Fruit fly (Drosophila melanogaster) whole organism, embryonic: ENCODE results near the gene frtz.
A peak's percentile ranks its signal among the peaks of the same experiment; 100 is the strongest.

Experiments used
- Abd-B ChIP-seq: fragments of 200-800 bp; sonication (Bioruptor generic); optimal IDR thresholded peaks from 2 replicates; lab custom pipeline; 2018; ENCODE audit warnings: missing biosample characterization, mild to moderate bottlenecking, missing genetic modification characterization, moderate library complexity
- Adf1 ChIP-seq: fragments of 200-800 bp; sonication (Bioruptor generic); IDR thresholded peaks from 2 replicates; pipeline ENCODE4 v1.3.6; 2022; ENCODE audit warnings: missing biosample characterization, missing genetic modification characterization
- BtbVII ChIP-seq: fragments of 200-800 bp; sonication (Bioruptor generic); optimal IDR thresholded peaks from 3 replicates; lab custom pipeline; 2017; ENCODE audit warnings: missing biosample characterization, mild to moderate bottlenecking, missing genetic modification characterization
- CG10565 ChIP-seq: fragments of 200-800 bp; sonication (Bioruptor generic); optimal IDR thresholded peaks from 3 replicates; lab custom pipeline; 2016; ENCODE audit warnings: missing biosample characterization, mild to moderate bottlenecking, missing genetic modification characterization
- CG12155 ChIP-seq: fragments of 200-800 bp; sonication (Bioruptor generic); optimal IDR thresholded peaks from 3 replicates; lab custom pipeline; 2016; ENCODE audit warnings: missing biosample characterization, missing genetic modification characterization
- CG13296 ChIP-seq: fragments of 200-800 bp; sonication (Bioruptor generic); optimal IDR thresholded peaks from 3 replicates; lab custom pipeline; 2018; ENCODE audit warnings: missing biosample characterization, mild to moderate bottlenecking, missing genetic modification characterization
- CG1602 ChIP-seq: fragments of 200-800 bp; sonication (Bioruptor generic); optimal IDR thresholded peaks from 3 replicates; lab custom pipeline; 2016; ENCODE audit warnings: missing biosample characterization, missing genetic modification characterization
- CG1832 ChIP-seq: fragments of 200-800 bp; sonication (Bioruptor generic); optimal IDR thresholded peaks from 2 replicates; lab custom pipeline; 2017; ENCODE audit warnings: missing biosample characterization, mild to moderate bottlenecking, missing genetic modification characterization, inconsistent platforms
- CG2202 ChIP-seq: fragments of 200-800 bp; sonication (Bioruptor generic); optimal IDR thresholded peaks from 2 replicates; lab custom pipeline; 2018; ENCODE audit warnings: missing biosample characterization, mild to moderate bottlenecking, missing genetic modification characterization
- CG30020 ChIP-seq: fragments of 200-800 bp; optimal IDR thresholded peaks from 2 replicates; lab custom pipeline; 2019; ENCODE audit warnings: missing biosample characterization, mild to moderate bottlenecking, missing genetic modification characterization, moderate library complexity
- CG30431 ChIP-seq: fragments of 200-800 bp; sonication (Bioruptor generic); optimal IDR thresholded peaks from 2 replicates; lab custom pipeline; 2017; ENCODE audit warnings: missing biosample characterization, missing genetic modification characterization
- CG31365 ChIP-seq: fragments of 200-800 bp; sonication (Bioruptor generic); optimal IDR thresholded peaks from 2 replicates; lab custom pipeline; 2018; ENCODE audit warnings: missing biosample characterization, mild to moderate bottlenecking, missing genetic modification characterization
- CG31388 ChIP-seq: fragments of 200-800 bp; sonication (Bioruptor generic); optimal IDR thresholded peaks from 2 replicates; lab custom pipeline; 2016; ENCODE audit warnings: missing biosample characterization, missing genetic modification characterization
- CG3281 ChIP-seq: fragments of 200-800 bp; sonication (Bioruptor generic); optimal IDR thresholded peaks from 3 replicates; lab custom pipeline; 2017; ENCODE audit warnings: missing biosample characterization, mild to moderate bottlenecking, missing genetic modification characterization
- CG33213 ChIP-seq: fragments of 200-800 bp; sonication (Bioruptor generic); optimal IDR thresholded peaks from 3 replicates; lab custom pipeline; 2016; ENCODE audit warnings: missing biosample characterization, missing genetic modification characterization
- CG33557 ChIP-seq: fragments of 200-800 bp; sonication (Bioruptor generic); optimal IDR thresholded peaks from 2 replicates; lab custom pipeline; 2019; ENCODE audit warnings: missing biosample characterization, mild to moderate bottlenecking, missing genetic modification characterization, moderate library complexity
- CG4282 ChIP-seq: fragments of 200-800 bp; sonication (Bioruptor generic); optimal IDR thresholded peaks from 2 replicates; lab custom pipeline; 2016; ENCODE audit warnings: missing biosample characterization, missing genetic modification characterization
- CG4328 ChIP-seq: fragments of 200-800 bp; sonication (Bioruptor generic); optimal IDR thresholded peaks from 3 replicates; lab custom pipeline; 2017; ENCODE audit warnings: missing biosample characterization, missing genetic modification reagents, missing genetic modification characterization
- CG4404 ChIP-seq: fragments of 200-800 bp; sonication (Bioruptor generic); IDR thresholded peaks from 2 replicates; pipeline ENCODE4 v1.3.6; 2022; ENCODE audit warnings: missing biosample characterization, missing genetic modification characterization
- CG9727 ChIP-seq: fragments of 200-800 bp; sonication (Bioruptor generic); optimal IDR thresholded peaks from 3 replicates; lab custom pipeline; 2017; ENCODE audit warnings: missing biosample characterization, mild to moderate bottlenecking, missing genetic modification characterization
- CHES-1-like ChIP-seq: fragments of 200-800 bp; sonication (Bioruptor generic); optimal IDR thresholded peaks from 2 replicates; lab custom pipeline; 2016; ENCODE audit warnings: missing biosample characterization, missing genetic modification characterization
- Camta ChIP-seq: fragments of 200-800 bp; sonication (Bioruptor generic); optimal IDR thresholded peaks from 2 replicates; lab custom pipeline; 2016; ENCODE audit warnings: missing biosample characterization, missing genetic modification characterization
- Dip2 ChIP-seq: fragments of 200-800 bp; sonication (Bioruptor generic); IDR thresholded peaks from 2 replicates; pipeline ENCODE4 v1.3.6; 2022; ENCODE audit warnings: missing biosample characterization, missing genetic modification characterization
- E2f2 ChIP-seq: fragments of 200-800 bp; sonication (Bioruptor generic); IDR thresholded peaks from 2 replicates; pipeline ENCODE4 v1.3.6; 2022; ENCODE audit warnings: missing biosample characterization, missing genetic modification characterization
- Gsc ChIP-seq: fragments of 200-800 bp; sonication (Bioruptor generic); IDR thresholded peaks from 2 replicates; pipeline ENCODE4 v1.3.6; 2022; ENCODE audit warnings: missing biosample characterization, missing genetic modification characterization
- HHEX ChIP-seq: fragments of 200-800 bp; sonication (Bioruptor generic); optimal IDR thresholded peaks from 3 replicates; lab custom pipeline; 2017; ENCODE audit warnings: missing biosample characterization, mild to moderate bottlenecking, missing genetic modification characterization, missing genetic modification reagents
- HmgD ChIP-seq: fragments of 200-800 bp; sonication (Bioruptor generic); optimal IDR thresholded peaks from 3 replicates; lab custom pipeline; 2016; ENCODE audit warnings: missing biosample characterization, missing genetic modification characterization
- Hr3 ChIP-seq: fragments of 200-800 bp; sonication (Bioruptor generic); optimal IDR thresholded peaks from 3 replicates; lab custom pipeline; 2016; ENCODE audit warnings: missing biosample characterization, missing genetic modification characterization
- Mrtf ChIP-seq: fragments of 200-800 bp; sonication (Bioruptor generic); IDR thresholded peaks from 3 replicates; pipeline ENCODE4 v1.3.6; 2022; ENCODE audit warnings: missing biosample characterization, missing genetic modification characterization
- NC2β ChIP-seq: fragments of 200-800 bp; sonication (Bioruptor generic); optimal IDR thresholded peaks from 2 replicates; lab custom pipeline; 2016; ENCODE audit warnings: missing biosample characterization, missing genetic modification characterization
- Poxn ChIP-seq: fragments of 200-800 bp; sonication (Bioruptor generic); IDR thresholded peaks from 2 replicates; pipeline ENCODE4 v1.3.6; 2022; ENCODE audit warnings: missing biosample characterization, missing genetic modification characterization
- Rfx ChIP-seq: fragments of 200-800 bp; sonication (Bioruptor generic); IDR thresholded peaks from 2 replicates; pipeline ENCODE4 v1.3.6; 2022; ENCODE audit warnings: missing biosample characterization, missing genetic modification characterization
- Ssrp ChIP-seq: fragments of 200-800 bp; sonication (Bioruptor generic); optimal IDR thresholded peaks from 2 replicates; lab custom pipeline; 2018; ENCODE audit warnings: missing biosample characterization, mild to moderate bottlenecking, missing genetic modification characterization, moderate library complexity
- YL-1 ChIP-seq: fragments of 200-800 bp; sonication (Bioruptor generic); optimal IDR thresholded peaks from 3 replicates; lab custom pipeline; 2017; ENCODE audit warnings: missing biosample characterization, mild to moderate bottlenecking, missing genetic modification characterization
- aop ChIP-seq: fragments of 200-800 bp; sonication (Bioruptor generic); IDR thresholded peaks from 2 replicates; pipeline ENCODE4 v1.3.6; 2022; ENCODE audit warnings: missing biosample characterization, missing genetic modification characterization
- ase ChIP-seq: fragments of 200-800 bp; sonication (Bioruptor generic); IDR thresholded peaks from 3 replicates; pipeline ENCODE4 v1.3.6; 2022; ENCODE audit warnings: missing biosample characterization, missing genetic modification characterization
- caup ChIP-seq: fragments of 200-800 bp; sonication (Bioruptor generic); optimal IDR thresholded peaks from 3 replicates; lab custom pipeline; 2017; ENCODE audit warnings: missing biosample characterization, mild to moderate bottlenecking, missing genetic modification characterization, moderate library complexity; ENCODE audit not compliant: severe bottlenecking
- crp ChIP-seq, 2 experiments: fragments of 200-800 bp; sonication (Bioruptor generic); optimal IDR thresholded peaks; 2 replicates in 1 of 2; 3 replicates in 1 of 2; lab custom pipeline; 2017; ENCODE audit warnings: missing biosample characterization in 2 of 2, missing genetic modification characterization in 2 of 2, mild to moderate bottlenecking in 1 of 2, moderate library complexity in 1 of 2
- eyg ChIP-seq: fragments of 200-800 bp; sonication (Bioruptor generic); optimal IDR thresholded peaks from 3 replicates; lab custom pipeline; 2016; ENCODE audit warnings: missing biosample characterization, missing genetic modification characterization
- gro ChIP-seq: fragments of 200-800 bp; sonication (Bioruptor generic); optimal IDR thresholded peaks from 2 replicates; lab custom pipeline; 2016; ENCODE audit warnings: missing biosample characterization, missing genetic modification characterization
- lab ChIP-seq: fragments of 200-800 bp; sonication (Bioruptor generic); optimal IDR thresholded peaks from 3 replicates; lab custom pipeline; 2017; ENCODE audit warnings: missing biosample characterization, missing genetic modification characterization, mild to moderate bottlenecking, moderate library complexity, missing genetic modification reagents
- nerfin-1 ChIP-seq: fragments of 200-800 bp; sonication (Bioruptor generic); optimal IDR thresholded peaks from 3 replicates; lab custom pipeline; 2019; ENCODE audit warnings: missing biosample characterization, mild to moderate bottlenecking, missing genetic modification characterization, moderate library complexity
- pfk ChIP-seq: fragments of 200-800 bp; sonication (Bioruptor generic); optimal IDR thresholded peaks from 2 replicates; lab custom pipeline; 2018; ENCODE audit warnings: missing biosample characterization, mild to moderate bottlenecking, missing genetic modification characterization, moderate library complexity
- pita ChIP-seq: fragments of 200-800 bp; sonication (Bioruptor generic); optimal IDR thresholded peaks from 2 replicates; lab custom pipeline; 2017; ENCODE audit warnings: missing biosample characterization, mild to moderate bottlenecking, missing genetic modification characterization
- pzg ChIP-seq: fragments of 200-800 bp; sonication (Bioruptor generic); optimal IDR thresholded peaks from 3 replicates; lab custom pipeline; 2018; ENCODE audit warnings: missing biosample characterization, mild to moderate bottlenecking, missing genetic modification characterization, moderate library complexity
- run ChIP-seq: fragments of 200-800 bp; sonication (Bioruptor generic); optimal IDR thresholded peaks from 3 replicates; lab custom pipeline; 2018; ENCODE audit warnings: missing biosample characterization, mild to moderate bottlenecking, missing genetic modification characterization
- sens-2 ChIP-seq: fragments of 200-800 bp; sonication (Bioruptor generic); IDR thresholded peaks from 2 replicates; pipeline ENCODE4 v1.3.6; 2022; ENCODE audit warnings: missing biosample characterization, missing genetic modification characterization
- slbo ChIP-seq: fragments of 200-800 bp; sonication (Bioruptor generic); IDR thresholded peaks from 2 replicates; pipeline ENCODE4 v1.3.6; 2022; ENCODE audit warnings: missing biosample characterization, missing genetic modification characterization
- tup ChIP-seq: fragments of 200-800 bp; sonication (Bioruptor generic); optimal IDR thresholded peaks from 2 replicates; lab custom pipeline; 2016; ENCODE audit warnings: missing biosample characterization, mild to moderate bottlenecking, missing genetic modification characterization, moderate library complexity
- twi ChIP-seq: fragments of 200-800 bp; optimal IDR thresholded peaks from 2 replicates; lab custom pipeline; 2019; ENCODE audit warnings: missing biosample characterization, mild to moderate bottlenecking, missing genetic modification characterization, moderate library complexity

frtz gene

DNA sequence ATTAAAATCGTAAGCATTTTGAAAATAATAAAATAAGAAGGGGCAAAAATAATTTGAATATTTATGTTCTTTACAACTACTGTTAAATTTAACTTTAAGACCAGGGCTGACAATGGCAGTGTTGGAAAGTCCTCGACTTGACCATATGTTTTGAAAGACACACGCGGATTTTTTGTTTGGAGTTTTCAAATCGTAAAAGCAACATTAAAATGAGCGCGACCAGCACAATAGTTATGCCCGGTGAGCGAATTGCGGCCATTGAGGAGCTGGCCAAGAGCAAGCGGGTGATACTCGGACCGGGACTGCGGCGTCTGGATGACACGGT is 12.9 kb upstream of the frtz start, which contains the start of gene Rrp40 (continued):
- TF ChIP-seq Gsc (GFP tag; lab: Robert Waterston, UW) (no peak), run (tag; lab: Kevin White, UChicago) (no peak), Ssrp (tag; lab: Kevin White, UChicago) (no peak), CG9727 (no peak), CG1832 (GFP tag; lab: Kevin White, UChicago) (no peak), aop (GFP tag; lab: Robert Waterston, UW) (no peak), sens-2 (GFP tag; lab: Robert Waterston, UW) (no peak), nerfin-1 (tag; lab: Kevin White, UChicago) (no peak), Adf1 (GFP tag; lab: Robert Waterston, UW) (no peak), CG10565 (GFP tag; lab: Kevin White, UChicago) (no peak), CG33213 (GFP tag; lab: Kevin White, UChicago) (no peak), caup (GFP tag; lab: Kevin White, UChicago) (no peak), Poxn (GFP tag; lab: Robert Waterston, UW) (no peak), CHES-1-like (no peak), pita (GFP tag; lab: Kevin White, UChicago) (no peak), CG12155 (GFP tag; lab: Kevin White, UChicago) (no peak), Rfx (GFP tag; lab: Robert Waterston, UW) (0 out of 2 replicates have a peak, but pooled peaks have one; percentile 7), pfk (GFP tag; lab: Kevin White, UChicago) (no peak), CG31365 (no peak), Camta (no peak), CG1602 (GFP tag; lab: Kevin White, UChicago) (no peak), crp (GFP tag; optimal IDR thresholded peaks at IDR 0.05; lab: Kevin White, UChicago) (peak; percentile 55 to 96), CG30431 (GFP tag; lab: Kevin White, UChicago) (no peak), lab (GFP tag; lab: Kevin White, UChicago) (no peak), CG13296 (GFP tag; lab: Kevin White, UChicago) (no peak), twi (peak; percentile 50), E2f2 (GFP tag; lab: Robert Waterston, UW) (peak; percentile 85), BtbVII (GFP tag; lab: Kevin White, UChicago) (no peak), HmgD (GFP tag; lab: Kevin White, UChicago) (no peak), NC2β (GFP tag; lab: Kevin White, UChicago) (no peak), slbo (GFP tag; lab: Robert Waterston, UW) (peak; percentile 17; the same call in 1 of the 2 replicates), CG4404 (GFP tag; lab: Robert Waterston, UW) (no peak), CG31388 (GFP tag; lab: Kevin White, UChicago) (no peak), Dip2 (GFP tag; lab: Robert Waterston, UW) (no peak), CG4328 (no peak), Hr3 (no peak), CG3281 (GFP tag; lab: Kevin White, UChicago) (no peak), pzg (GFP tag; lab: Kevin White, UChicago) (peak; percentile 60), YL-1 (no peak), CG30020 (tag; lab: Kevin White, UChicago) (no peak), Mrtf (GFP tag; lab: Robert Waterston, UW) (no peak), tup (GFP tag; lab: Kevin White, UChicago) (no peak), CG33557 (no peak), ase (GFP tag; lab: Robert Waterston, UW) (no peak), HHEX (no peak), Abd-B (GFP tag; lab: Kevin White, UChicago) (no peak), gro (no peak), CG4282 (GFP tag; lab: Kevin White, UChicago) (no peak), CG2202 (tag; lab: Kevin White, UChicago) (no peak), eyg (GFP tag; lab: Kevin White, UChicago) (no peak)
- TF ChIP-seq, all 482 proteins: peak for 29
